Worm (Caenorhabditis elegans) whole organism, young adult: ENCODE results near the gene K02A6.4.
A peak's percentile ranks its signal among the peaks of the same experiment; 100 is the strongest.

Experiments used
- D2030.7 ChIP-seq: fragments of 200-800 bp; sonication (Bioruptor generic); IDR thresholded peaks from 2 replicates; pipeline ENCODE4 v1.3.6; 2022; ENCODE audit warnings: missing genetic modification reagents, missing genetic modification characterization, missing compliant biosample characterization
- F39B2.1 ChIP-seq: fragments of 200-800 bp; sonication (Bioruptor generic); IDR thresholded peaks from 2 replicates; pipeline ENCODE4 v1.3.6; 2022; ENCODE audit warnings: missing genetic modification reagents, missing genetic modification characterization, missing compliant biosample characterization
- F49E8.2 ChIP-seq: sonication (generic microtip); optimal IDR thresholded peaks from 3 replicates; lab custom pipeline; 2017; ENCODE audit warnings: missing genetic modification characterization, mild to moderate bottlenecking, missing compliant biosample characterization, antibody characterized with exemption, moderate library complexity; ENCODE audit not compliant: insufficient read depth
- K11D2.4 ChIP-seq: fragments of 200-800 bp; sonication (Bioruptor generic); IDR thresholded peaks from 2 replicates; pipeline ENCODE4 v1.3.6; 2022; ENCODE audit warnings: missing genetic modification reagents, missing genetic modification characterization, missing compliant biosample characterization
- Y95B8A.8 ChIP-seq: fragments of 200-800 bp; sonication (Bioruptor generic); IDR thresholded peaks from 2 replicates; pipeline ENCODE4 v1.3.6; 2022; ENCODE audit warnings: missing genetic modification reagents, missing genetic modification characterization, missing compliant biosample characterization
- ZK185.1 ChIP-seq: sonication (generic microtip); optimal IDR thresholded peaks from 2 replicates; lab custom pipeline; 2016; ENCODE audit warnings: mild to moderate bottlenecking, missing genetic modification characterization, missing compliant biosample characterization; ENCODE audit not compliant: poor library complexity, severe bottlenecking
- akir-1 ChIP-seq: fragments of 200-800 bp; sonication (Bioruptor generic); optimal IDR thresholded peaks from 2 replicates; lab custom pipeline; 2018; ENCODE audit warnings: mild to moderate bottlenecking, missing genetic modification characterization, moderate library complexity, missing compliant biosample characterization
- atf-7 ChIP-seq: sonication (generic microtip); optimal IDR thresholded peaks from 2 replicates; lab custom pipeline; 2017; ENCODE audit warnings: mild to moderate bottlenecking, missing genetic modification characterization, missing compliant biosample characterization
- bed-1 ChIP-seq: fragments of 200-800 bp; sonication (Bioruptor generic); IDR thresholded peaks from 2 replicates; pipeline ENCODE4 v1.3.6; 2022; ENCODE audit warnings: missing genetic modification reagents, missing genetic modification characterization, missing compliant biosample characterization
- bed-2 ChIP-seq: fragments of 200-800 bp; sonication (Bioruptor generic); IDR thresholded peaks from 2 replicates; pipeline ENCODE4 v1.3.6; 2022; ENCODE audit warnings: missing genetic modification reagents, missing genetic modification characterization, missing compliant biosample characterization
- cebp-1 ChIP-seq, 2 experiments: fragments of 200-800 bp in 1 of 2; sonication (Bioruptor generic) in 1 of 2; sonication (generic microtip) in 1 of 2; IDR thresholded peaks in 1 of 2; optimal IDR thresholded peaks in 1 of 2; 2 replicates each; pipeline versions ENCODE4 v1.3.6 to Lab custom; 2017 to 2022; ENCODE audit warnings: missing compliant biosample characterization in 2 of 2, missing genetic modification characterization in 2 of 2, mild to moderate bottlenecking in 1 of 2, missing genetic modification reagents in 1 of 2, moderate library complexity in 1 of 2
- ceh-40 ChIP-seq: fragments of 200-800 bp; sonication (Bioruptor generic); IDR thresholded peaks from 2 replicates; pipeline ENCODE4 v1.3.6; 2022; ENCODE audit warnings: missing genetic modification characterization, missing compliant biosample characterization
- die-1 ChIP-seq: sonication (generic microtip); optimal IDR thresholded peaks from 2 replicates; lab custom pipeline; 2016; ENCODE audit warnings: missing genotype, mild to moderate bottlenecking, missing genetic modification characterization, missing compliant biosample characterization
- dpff-1 ChIP-seq: sonication (generic microtip); optimal IDR thresholded peaks from 2 replicates; lab custom pipeline; 2017; ENCODE audit warnings: mild to moderate bottlenecking, missing genetic modification characterization, missing compliant biosample characterization
- ets-4 ChIP-seq: fragments of 200-800 bp; sonication (Bioruptor generic); optimal IDR thresholded peaks from 2 replicates; lab custom pipeline; 2018; ENCODE audit warnings: mild to moderate bottlenecking, missing genetic modification characterization, missing compliant biosample characterization
- hsf-1 ChIP-seq: fragments of 200-800 bp; sonication (Bioruptor generic); IDR thresholded peaks from 2 replicates; pipeline ENCODE4 v1.3.6; 2022; ENCODE audit warnings: missing genetic modification reagents, missing genetic modification characterization, missing compliant biosample characterization
- let-526 ChIP-seq: fragments of 200-800 bp; sonication (Bioruptor generic); IDR thresholded peaks from 2 replicates; pipeline ENCODE4 v1.3.6; 2022; ENCODE audit warnings: missing genetic modification reagents, missing genetic modification characterization, missing compliant biosample characterization
- let-607 ChIP-seq, 2 experiments: fragments of 200-800 bp in 1 of 2; sonication (Bioruptor generic) in 1 of 2; sonication (generic microtip) in 1 of 2; optimal IDR thresholded peaks; 2 replicates each; lab custom pipeline; 2016 to 2018; ENCODE audit warnings: mild to moderate bottlenecking in 2 of 2, missing compliant biosample characterization in 2 of 2, missing genetic modification characterization in 2 of 2, moderate library complexity in 2 of 2, missing genotype in 1 of 2
- lin-26 ChIP-seq: fragments of 200-800 bp; sonication (Bioruptor generic); IDR thresholded peaks from 2 replicates; pipeline ENCODE4 v1.3.6; 2022; ENCODE audit warnings: missing genetic modification reagents, missing genetic modification characterization, missing compliant biosample characterization
- lir-1 ChIP-seq: fragments of 200-800 bp; sonication (Bioruptor generic); conservative IDR thresholded peaks from 2 replicates; pipeline ENCODE4 v1.3.6; 2022; ENCODE audit warnings: missing genetic modification reagents, missing genetic modification characterization, missing compliant biosample characterization
- madf-10 ChIP-seq: sonication (generic microtip); optimal IDR thresholded peaks from 2 replicates; lab custom pipeline; 2016; ENCODE audit warnings: mild to moderate bottlenecking, missing genetic modification characterization, missing compliant biosample characterization
- nfyb-1 ChIP-seq: fragments of 200-800 bp; sonication (Bioruptor generic); IDR thresholded peaks from 2 replicates; pipeline ENCODE4 v1.3.6; 2022; ENCODE audit warnings: missing genetic modification reagents, missing genetic modification characterization, missing compliant biosample characterization
- nhr-120 ChIP-seq: fragments of 200-800 bp; sonication (Bioruptor generic); IDR thresholded peaks from 2 replicates; pipeline ENCODE4 v1.3.6; 2022; ENCODE audit warnings: missing genetic modification characterization, missing compliant biosample characterization
- nhr-80 ChIP-seq: sonication (generic microtip); optimal IDR thresholded peaks from 2 replicates; lab custom pipeline; 2016; ENCODE audit warnings: missing genetic modification characterization, missing compliant biosample characterization
- nhr-90 ChIP-seq: sonication (generic microtip); optimal IDR thresholded peaks from 2 replicates; lab custom pipeline; 2016; ENCODE audit warnings: missing genotype, mild to moderate bottlenecking, missing genetic modification characterization, missing compliant biosample characterization
- pha-4 ChIP-seq: fragments of 150-350 bp; sonication (generic microtip); optimal IDR thresholded peaks from 2 replicates; lab custom pipeline; 2014; ENCODE audit warnings: missing biosample characterization, missing genetic modification reagents, missing genetic modification characterization
- rpc-1 ChIP-seq, 2 experiments: fragments of 150-350 bp in 1 of 2; sonication (generic microtip) in 1 of 2; optimal IDR thresholded peaks; 2 replicates each; lab custom pipeline; 2014 to 2018; ENCODE audit warnings: missing biosample characterization in 1 of 2, missing genetic modification characterization in 1 of 2, missing genetic modification reagents in 1 of 2, missing genotype in 1 of 2
- sdz-38 ChIP-seq: sonication (generic microtip); optimal IDR thresholded peaks from 2 replicates; lab custom pipeline; 2016; ENCODE audit warnings: missing genotype, missing genetic modification characterization, missing compliant biosample characterization
- snpc-1.3 ChIP-seq: sonication (generic microtip); optimal IDR thresholded peaks from 2 replicates; lab custom pipeline; 2017; ENCODE audit warnings: missing genetic modification characterization, mild to moderate bottlenecking, missing compliant biosample characterization, antibody characterized with exemption, moderate library complexity, missing genotype, missing genetic modification reagents; ENCODE audit not compliant: insufficient read depth
- tbp1 ChIP-seq: fragments of 200-800 bp; sonication (Bioruptor generic); optimal IDR thresholded peaks from 2 replicates; lab custom pipeline; 2018; ENCODE audit warnings: mild to moderate bottlenecking, missing genetic modification characterization, missing compliant biosample characterization
- unc-62 ChIP-seq: fragments of 150-350 bp; optimal IDR thresholded peaks from 2 replicates; lab custom pipeline; 2014; ENCODE audit warnings: missing biosample characterization, missing genetic modification reagents, missing genetic modification characterization
- ztf-18 ChIP-seq: sonication (generic microtip); optimal IDR thresholded peaks from 2 replicates; lab custom pipeline; 2016; ENCODE audit warnings: missing genotype, mild to moderate bottlenecking, missing genetic modification characterization, missing compliant biosample characterization
- ztf-25 ChIP-seq: fragments of 200-800 bp; sonication (Bioruptor generic); IDR thresholded peaks from 2 replicates; pipeline ENCODE4 v1.3.6; 2022; ENCODE audit warnings: missing genetic modification reagents, missing genetic modification characterization, missing compliant biosample characterization
- ztf-26 ChIP-seq: sonication (generic microtip); optimal IDR thresholded peaks from 2 replicates; lab custom pipeline; 2017; ENCODE audit warnings: missing genetic modification characterization, missing compliant biosample characterization

K02A6.4 gene

DNA sequence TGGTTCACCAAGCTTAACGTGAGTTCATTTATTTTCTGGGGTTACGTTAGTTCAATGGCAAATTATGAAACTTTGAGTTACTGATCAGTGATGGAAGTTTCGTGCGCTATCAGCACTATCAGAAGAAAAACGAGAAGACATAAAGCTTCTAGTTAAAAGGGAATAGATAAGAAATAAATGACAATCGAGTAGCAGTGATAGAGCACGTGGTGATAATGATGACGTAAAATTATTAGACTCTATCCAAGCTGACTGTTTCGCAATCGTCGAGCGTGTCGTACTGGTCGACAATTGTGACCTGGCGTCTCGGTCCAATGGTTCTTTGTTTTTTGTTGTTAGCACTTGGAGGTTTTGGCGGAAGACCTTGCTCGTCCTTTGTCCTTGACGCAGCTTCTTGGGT lies 24.6 kb upstream of the K02A6.4 start:
- peak; percentile 93 for TF ChIP-seq nhr-80
- no peak for TF ChIP-seq ztf-25 (GFP tag; lab: Robert Waterston, UW)
- TF ChIP-seq ets-4 (GFP tag; lab: Kevin White, UChicago) = peak; percentile 65
- TF ChIP-seq D2030.7 (GFP tag; lab: Robert Waterston, UW) = no peak
- peak; percentile 68 for TF ChIP-seq atf-7 (tag; lab: Kevin White, UChicago)
- peak; percentile 15 for TF ChIP-seq nhr-90 (tag; lab: Kevin White, UChicago)
- 0 out of 2 replicates have a peak, but pooled peaks have one; percentile 25 for TF ChIP-seq hsf-1 (GFP tag; lab: Robert Waterston, UW)
- no peak for TF ChIP-seq madf-10 (tag; lab: Kevin White, UChicago)
- TF ChIP-seq cebp-1 (GFP tag; IDR thresholded peaks at IDR 0.05; lab: Robert Waterston, UW) = peak; percentile 90
- peak; percentile 94 for TF ChIP-seq cebp-1 (tag; optimal IDR thresholded peaks at IDR 0.05; lab: Kevin White, UChicago)
- TF ChIP-seq ZK185.1 (tag; lab: Kevin White, UChicago) = peak; percentile 40
- peak; percentile 75 for TF ChIP-seq unc-62
- peak; percentile 70; the same call in 1 of the 2 replicates for TF ChIP-seq let-526 (GFP tag; lab: Robert Waterston, UW)
- TF ChIP-seq tbp1 (GFP tag; lab: Kevin White, UChicago) = peak; percentile 25
- TF ChIP-seq pha-4 (tag; lab: Kevin White, UChicago) = peak; percentile 31

DNA sequence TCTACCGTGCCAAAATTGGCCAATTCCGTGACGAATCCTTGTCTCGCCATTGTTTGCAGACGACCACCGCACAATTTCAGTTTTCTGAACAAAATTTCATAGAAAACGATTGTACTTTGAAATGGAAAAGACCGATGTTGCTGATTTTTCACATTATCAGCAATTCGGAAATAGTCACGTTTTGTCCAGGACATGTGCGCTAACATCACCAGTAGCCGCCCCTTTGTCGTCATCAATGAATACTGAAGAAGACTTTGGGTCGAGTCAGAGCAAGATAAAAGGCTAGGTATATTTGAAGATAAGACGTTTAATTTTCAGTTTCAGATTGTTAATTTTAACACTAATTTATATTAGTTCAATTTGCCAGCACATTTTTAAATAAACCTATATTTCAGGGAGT lies 23.4 kb upstream of the K02A6.4 start, which contains the start of gene endu-2:
Gene endu-2, plus strand, starts transcription at position 396 of the 400 bp plus-strand sequence.
- TF ChIP-seq let-526 (GFP tag; lab: Robert Waterston, UW) (no peak), F39B2.1 (GFP tag; lab: Robert Waterston, UW) (no peak), ztf-18 (tag; lab: Kevin White, UChicago) (no peak), lir-1 (GFP tag; lab: Robert Waterston, UW) (no peak), snpc-1.3 (tag; lab: Kevin White, UChicago) (no peak), lin-26 (no peak), die-1 (no peak), let-607 (tag; optimal IDR thresholded peaks at IDR 0.05; lab: Kevin White, UChicago) (no peak), bed-2 (GFP tag; lab: Robert Waterston, UW) (no peak), dpff-1 (tag; lab: Kevin White, UChicago) (no peak), nhr-120 (GFP tag; lab: Robert Waterston, UW) (no peak), K11D2.4 (GFP tag; lab: Robert Waterston, UW) (no peak), akir-1 (GFP tag; lab: Kevin White, UChicago) (no peak), Y95B8A.8 (GFP tag; lab: Robert Waterston, UW) (no peak), ztf-26 (tag; lab: Kevin White, UChicago) (no peak), rpc-1 (optimal IDR thresholded peaks at IDR 0.05; lab: Kevin White, UChicago) (no peak), rpc-1 (tag; optimal IDR thresholded peaks at IDR 0.05; lab: Kevin White, UChicago) (no peak), sdz-38 (tag; lab: Kevin White, UChicago) (no peak), hsf-1 (GFP tag; lab: Robert Waterston, UW) (no peak), nhr-80 (peak; percentile 42), nfyb-1 (GFP tag; lab: Robert Waterston, UW) (0 out of 2 replicates have a peak, but pooled peaks have one; percentile 17), D2030.7 (GFP tag; lab: Robert Waterston, UW) (no peak), bed-1 (GFP tag; lab: Robert Waterston, UW) (no peak), ceh-40 (no peak), F49E8.2 (tag; lab: Kevin White, UChicago) (no peak), cebp-1 (GFP tag; IDR thresholded peaks at IDR 0.05; lab: Robert Waterston, UW) (no peak), cebp-1 (tag; optimal IDR thresholded peaks at IDR 0.05; lab: Kevin White, UChicago) (peak; percentile 2)
- TF ChIP-seq, all 124 proteins: peak for 3
